Fruit fly (Drosophila melanogaster): Measurements from ENCODE around the gene CG15369.

Gene CG15369

dm6 chrX:9250161-9250831, 33.6 kb downstream of the CG15369 start, which contains the start of gene CG17754:
Gene CG17754, plus strand, starts transcription at chrX:9250420.
- TF ChIP-seq EcR (GFP tag; optimal IDR thresholded peaks at IDR 0.05) (no peak), fd96Ca (GFP tag; IDR thresholded peaks at IDR 0.05) (0 out of 3 replicates have a peak, but pooled peaks have one; percentile 41), Snoo (tag; optimal IDR thresholded peaks at IDR 0.05) (no peak), CG13204 (GFP tag; optimal IDR thresholded peaks at IDR 0.05) (no peak), CG4496 (GFP tag; IDR thresholded peaks at IDR 0.05) (peak; percentile 61), Ets98B (GFP tag; IDR thresholded peaks at IDR 0.05) (no peak; the same call in 1 of the 2 replicates), CG34367 (tag; optimal IDR thresholded peaks at IDR 0.05) (no peak), CG17806 (tag; optimal IDR thresholded peaks at IDR 0.05) (no peak), CG10348 (GFP tag; IDR thresholded peaks at IDR 0.05) (no peak)

- peak; percentile 63 for TF ChIP-seq Ets98B (GFP tag; IDR thresholded peaks at IDR 0.05)
- 0 out of 2 replicates have a peak, but pooled peaks have one; percentile 21 for TF ChIP-seq rn (GFP tag; IDR thresholded peaks at IDR 0.05)
- TF ChIP-seq CG15710 (tag; optimal IDR thresholded peaks at IDR 0.05), result peak; percentile 43
- peak; percentile 51 for TF ChIP-seq CG8301 (tag; optimal IDR thresholded peaks at IDR 0.05)
- peak; percentile 77 for TF ChIP-seq CG32121 (GFP tag; IDR thresholded peaks at IDR 0.05)
- TF ChIP-seq D1 (tag; optimal IDR thresholded peaks at IDR 0.05), result no peak
- TF ChIP-seq CG12605 (GFP tag; IDR thresholded peaks at IDR 0.05), result peak; percentile 56; the same call in 1 of the 2 replicates
- peak; percentile 48 for TF ChIP-seq CG17806 (tag; optimal IDR thresholded peaks at IDR 0.05)
- peak; percentile 60 for TF ChIP-seq Pif1A (GFP tag; optimal IDR thresholded peaks at IDR 0.05)
- TF ChIP-seq CG14655 (GFP tag; optimal IDR thresholded peaks at IDR 0.05), result peak; percentile 64
- no peak for TF ChIP-seq CG10348 (GFP tag; IDR thresholded peaks at IDR 0.05)
- TF ChIP-seq gl (tag; optimal IDR thresholded peaks at IDR 0.05), result peak; percentile 6
- TF ChIP-seq fd96Ca (GFP tag; IDR thresholded peaks at IDR 0.05), result peak; percentile 76
- peak; percentile 55 for TF ChIP-seq CG34367 (tag; optimal IDR thresholded peaks at IDR 0.05)
- TF ChIP-seq CG13204 (GFP tag; optimal IDR thresholded peaks at IDR 0.05), result no peak
- peak; percentile 63 for TF ChIP-seq CG8159 (tag; optimal IDR thresholded peaks at IDR 0.05)
- TF ChIP-seq EcR (GFP tag; optimal IDR thresholded peaks at IDR 0.05), result peak; percentile 79
- TF ChIP-seq CG9948 (tag; optimal IDR thresholded peaks at IDR 0.05), result peak; percentile 13
- no peak for TF ChIP-seq Pif1B (GFP tag; optimal IDR thresholded peaks at IDR 0.05)
- TF ChIP-seq CG4496 (GFP tag; IDR thresholded peaks at IDR 0.05), result peak; percentile 72
- TF ChIP-seq Snoo (tag; optimal IDR thresholded peaks at IDR 0.05), result no peak
These were observed 34.7 kb downstream of the CG15369 start for dm6 chrX:9251212-9251877.

dm6 chrX:9252051-9252708, 35.5 kb downstream of the CG15369 start:
- TF ChIP-seq CG12605 (GFP tag; IDR thresholded peaks at IDR 0.05) (peak; percentile 34), fd96Ca (GFP tag; IDR thresholded peaks at IDR 0.05) (peak; percentile 55; the same call in 1 of the 3 replicates), Ets98B (GFP tag; IDR thresholded peaks at IDR 0.05) (peak; percentile 40; the same call in 1 of the 2 replicates), CG9948 (tag; optimal IDR thresholded peaks at IDR 0.05) (peak; percentile 18), CG34367 (tag; optimal IDR thresholded peaks at IDR 0.05) (peak; percentile 0), CG32121 (GFP tag; IDR thresholded peaks at IDR 0.05) (peak; percentile 49; the same call in 1 of the 2 replicates), CG13204 (GFP tag; optimal IDR thresholded peaks at IDR 0.05) (no peak), EcR (GFP tag; optimal IDR thresholded peaks at IDR 0.05) (peak; percentile 60), CG4496 (GFP tag; IDR thresholded peaks at IDR 0.05) (peak; percentile 65), CG8301 (tag; optimal IDR thresholded peaks at IDR 0.05) (no peak), CG10348 (GFP tag; IDR thresholded peaks at IDR 0.05) (no peak)

- TF ChIP-seq Pif1B (GFP tag; optimal IDR thresholded peaks at IDR 0.05), result no peak
- no peak for TF ChIP-seq Pif1A (GFP tag; optimal IDR thresholded peaks at IDR 0.05)
- TF ChIP-seq CG17806 (tag; optimal IDR thresholded peaks at IDR 0.05), result no peak
- TF ChIP-seq D1 (tag; optimal IDR thresholded peaks at IDR 0.05), result no peak
- TF ChIP-seq CG32121 (GFP tag; IDR thresholded peaks at IDR 0.05), result no peak
- TF ChIP-seq CG34367 (tag; optimal IDR thresholded peaks at IDR 0.05), result no peak
- no peak for TF ChIP-seq fd96Ca (GFP tag; IDR thresholded peaks at IDR 0.05)
- TF ChIP-seq CG9948 (tag; optimal IDR thresholded peaks at IDR 0.05), result no peak
- TF ChIP-seq EcR (GFP tag; optimal IDR thresholded peaks at IDR 0.05), result no peak
- TF ChIP-seq gl (tag; optimal IDR thresholded peaks at IDR 0.05), result no peak
- no peak for TF ChIP-seq CG15710 (tag; optimal IDR thresholded peaks at IDR 0.05)
- TF ChIP-seq CG13204 (GFP tag; optimal IDR thresholded peaks at IDR 0.05), result no peak
- TF ChIP-seq CG8301 (tag; optimal IDR thresholded peaks at IDR 0.05), result no peak
- TF ChIP-seq CG4496 (GFP tag; IDR thresholded peaks at IDR 0.05), result no peak
- TF ChIP-seq CG8159 (tag; optimal IDR thresholded peaks at IDR 0.05), result no peak
- TF ChIP-seq rn (GFP tag; IDR thresholded peaks at IDR 0.05), result no peak
These were observed 38.3 kb downstream of the CG15369 start for dm6 chrX:9255021-9255420.

dm6 chrX:9255964-9256520, 39.4 kb downstream of the CG15369 start, which contains the start of gene ric8a:
Gene ric8a, plus strand, starts transcription at chrX:9256168.
- TF ChIP-seq CG13204 (GFP tag; optimal IDR thresholded peaks at IDR 0.05) (no peak), CG8159 (tag; optimal IDR thresholded peaks at IDR 0.05) (peak; percentile 24)

Measured in whole organism, pupa.